Worm (Caenorhabditis elegans): ENCODE measurements around the gene nspc-14.

nspc-14 gene

ce11 chrX:12362951-12363486 lies 4.2 kb upstream of the nspc-14 start (continued):
- TF ChIP-seq ceh-90 (tag; optimal IDR thresholded peaks at IDR 0.05) (peak; percentile 15), nhr-28 (tag; optimal IDR thresholded peaks at IDR 0.05) (peak; percentile 64), Y116A8C.19 (tag; optimal IDR thresholded peaks at IDR 0.05; ENCODE audit: borderline replicate concordance) (no peak), nhr-11 (tag; optimal IDR thresholded peaks at IDR 0.05) (peak; percentile 100), snpc-4 (tag; optimal IDR thresholded peaks at IDR 0.05) (peak; percentile 93), nhr-47 (tag; optimal IDR thresholded peaks at IDR 0.05) (peak; percentile 99), dsc-1 (tag; optimal IDR thresholded peaks at IDR 0.05) (peak; percentile 100), lin-13 (GFP tag; optimal IDR thresholded peaks at IDR 0.05) (peak; percentile 96), sox-4 (tag; optimal IDR thresholded peaks at IDR 0.05) (peak; percentile 99), pqm-1 (tag; optimal IDR thresholded peaks at IDR 0.05) (peak; percentile 89), C04F5.9 (tag; optimal IDR thresholded peaks at IDR 0.05) (peak; percentile 93), nhr-20 (tag; optimal IDR thresholded peaks at IDR 0.05) (peak; percentile 98), sptf-1 (tag; optimal IDR thresholded peaks at IDR 0.05) (no peak), skn-1 (tag; optimal IDR thresholded peaks at IDR 0.05) (peak; percentile 98), pax-3 (tag; optimal IDR thresholded peaks at IDR 0.05) (peak; percentile 93), tlp-1 (tag; optimal IDR thresholded peaks at IDR 0.05) (no peak), lir-3 (tag; optimal IDR thresholded peaks at IDR 0.05; ENCODE audit: poor library complexity) (peak; percentile 94), pag-3 (tag; optimal IDR thresholded peaks at IDR 0.05; ENCODE audit: borderline replicate concordance, insufficient read depth) (peak; percentile 76), lin-39 (tag; optimal IDR thresholded peaks at IDR 0.05) (peak; percentile 100), sup-37 (GFP tag; optimal IDR thresholded peaks at IDR 0.05) (peak; percentile 88), ama-1 (optimal IDR thresholded peaks at IDR 0.05) (no peak), ets-5 (GFP tag; IDR thresholded peaks at IDR 0.05) (no peak), nhr-84 (tag; optimal IDR thresholded peaks at IDR 0.05) (peak; percentile 97), lin-14 (GFP tag; optimal IDR thresholded peaks at IDR 0.05) (peak; percentile 96), fos-1 (tag; optimal IDR thresholded peaks at IDR 0.05) (peak; percentile 99), efl-1 (optimal IDR thresholded peaks at IDR 0.05) (peak; percentile 80 to 83), efl-1 (GFP tag; optimal IDR thresholded peaks at IDR 0.05 in 1 of 2) (peak; percentile 52 to 96), unc-130 (tag; optimal IDR thresholded peaks at IDR 0.05) (no peak), hpl-2 (GFP tag; optimal IDR thresholded peaks at IDR 0.05) (peak; percentile 94), mdl-1 (tag; optimal IDR thresholded peaks at IDR 0.05) (peak in 1 of 2 experiments; percentile 86), nhr-19 (GFP tag; conservative IDR thresholded peaks at IDR 0.05) (peak; percentile 97), hlh-4 (tag; optimal IDR thresholded peaks at IDR 0.05) (peak; percentile 59), lin-35 (GFP tag; optimal IDR thresholded peaks at IDR 0.05) (peak; percentile 56 to 93)

- TF ChIP-seq tlp-1 (tag; optimal IDR thresholded peaks at IDR 0.05): no peak
- TF ChIP-seq aha-1 (tag; optimal IDR thresholded peaks at IDR 0.05): no peak
- no peak for TF ChIP-seq egl-13 (tag; optimal IDR thresholded peaks at IDR 0.05)
Measured at ce11 chrX:12360444-12360843, 1.6 kb upstream of the nspc-14 start, which contains the start of the genes nspc-15 and F19H6.6. nspc-15 (plus strand) TSS chrX:12360744. F19H6.6 (plus strand) TSS chrX:12360827.

ce11 chrX:12357127-12357526 lies 1.7 kb downstream of the nspc-14 start, which contains the start of gene nspc-13:
nspc-13 (plus strand) TSS chrX:12357427.
- TF ChIP-seq alr-1 (tag; optimal IDR thresholded peaks at IDR 0.05; ENCODE audit: borderline replicate concordance): no peak
- no peak for TF ChIP-seq tbx-2 (tag; optimal IDR thresholded peaks at IDR 0.05)
- TF ChIP-seq nhr-76 (tag; optimal IDR thresholded peaks at IDR 0.05): no peak
- TF ChIP-seq mef-2 (tag; optimal IDR thresholded peaks at IDR 0.05): no peak
- no peak for TF ChIP-seq nhr-85 (tag)
- no peak for TF ChIP-seq Y116A8C.19 (tag; optimal IDR thresholded peaks at IDR 0.05; ENCODE audit: borderline replicate concordance)
- TF ChIP-seq ceh-82 (tag; optimal IDR thresholded peaks at IDR 0.05): no peak
- no peak for TF ChIP-seq lin-35 (GFP tag; optimal IDR thresholded peaks at IDR 0.05)
- TF ChIP-seq efl-1 (optimal IDR thresholded peaks at IDR 0.05): no peak
- TF ChIP-seq efl-1 (GFP tag; optimal IDR thresholded peaks at IDR 0.05 in 1 of 2): no peak
- TF ChIP-seq hpl-2 (GFP tag; optimal IDR thresholded peaks at IDR 0.05): no peak
- TF ChIP-seq ceh-88 (GFP tag; IDR thresholded peaks at IDR 0.05): no peak
- TF ChIP-seq xbp-1 (tag; optimal IDR thresholded peaks at IDR 0.05): no peak
- no peak for TF ChIP-seq lir-3 (tag; optimal IDR thresholded peaks at IDR 0.05; ENCODE audit: poor library complexity)
- no peak for TF ChIP-seq fkh-8 (tag; optimal IDR thresholded peaks at IDR 0.05)
- no peak for TF ChIP-seq C16A3.4 (tag; optimal IDR thresholded peaks at IDR 0.05)
- TF ChIP-seq swsn-7 (tag; optimal IDR thresholded peaks at IDR 0.05): no peak
- TF ChIP-seq vab-15 (tag; optimal IDR thresholded peaks at IDR 0.05): no peak
- no peak for TF ChIP-seq ces-1 (GFP tag; optimal IDR thresholded peaks at IDR 0.05)
- TF ChIP-seq zag-1 (tag; optimal IDR thresholded peaks at IDR 0.05): no peak
